Fruit fly (Drosophila melanogaster) whole organism, embryonic: ENCODE measurements around the gene ato.

Source experiments
- Awh ChIP-seq: fragments of 200-800 bp; sonication (Bioruptor generic); IDR thresholded peaks from 2 replicates; pipeline ENCODE4, ENCODE4 v1.3.6; 2022; ENCODE audit warnings: missing biosample characterization, missing genetic modification characterization
- CG10147 ChIP-seq: fragments of 200-800 bp; sonication (Bioruptor generic); optimal IDR thresholded peaks from 2 replicates; lab custom pipeline; 2019; ENCODE audit warnings: missing biosample characterization, mild to moderate bottlenecking, missing genetic modification characterization, moderate library complexity
- CG10543 ChIP-seq: fragments of 200-800 bp; sonication (Bioruptor generic); optimal IDR thresholded peaks from 3 replicates; lab custom pipeline; 2017; ENCODE audit warnings: missing biosample characterization, mild to moderate bottlenecking, missing genetic modification characterization, moderate library complexity
- CG11723 ChIP-seq: fragments of 200-800 bp; sonication (Bioruptor generic); optimal IDR thresholded peaks from 2 replicates; lab custom pipeline; 2017; ENCODE audit warnings: missing biosample characterization, mild to moderate bottlenecking, missing genetic modification characterization
- CG12236 ChIP-seq: fragments of 200-800 bp; sonication (Bioruptor generic); optimal IDR thresholded peaks from 2 replicates; lab custom pipeline; 2016; ENCODE audit warnings: missing biosample characterization, missing genetic modification characterization
- CG13424 ChIP-seq: fragments of 200-800 bp; sonication (Bioruptor generic); optimal IDR thresholded peaks from 2 replicates; lab custom pipeline; 2019; ENCODE audit warnings: missing biosample characterization, mild to moderate bottlenecking, missing genetic modification characterization, moderate library complexity
- CG14667 ChIP-seq: fragments of 200-800 bp; sonication (Bioruptor generic); IDR thresholded peaks from 2 replicates; pipeline ENCODE4 v1.3.6; 2022; ENCODE audit warnings: missing biosample characterization, missing genetic modification characterization
- CG14860 ChIP-seq: fragments of 200-800 bp; sonication (Bioruptor generic); IDR thresholded peaks from 3 replicates; pipeline ENCODE4 v1.3.6; 2022; ENCODE audit warnings: missing biosample characterization, missing genetic modification characterization; ENCODE audit not compliant: partially characterized antibody
- CG17612 ChIP-seq: fragments of 200-800 bp; sonication (Bioruptor generic); IDR thresholded peaks from 2 replicates; pipeline ENCODE4 v1.3.6; 2022; ENCODE audit warnings: missing biosample characterization, missing genetic modification characterization
- CG18619 ChIP-seq: fragments of 200-800 bp; sonication (Bioruptor generic); optimal IDR thresholded peaks from 3 replicates; lab custom pipeline; 2017; ENCODE audit warnings: missing biosample characterization, mild to moderate bottlenecking, missing genetic modification characterization
- CG2199 ChIP-seq: fragments of 200-800 bp; sonication (Bioruptor generic); IDR thresholded peaks from 3 replicates; pipeline ENCODE4 v1.3.6; 2022; ENCODE audit warnings: missing biosample characterization, missing genetic modification characterization
- CG31441 ChIP-seq: fragments of 200-800 bp; sonication (Bioruptor generic); IDR thresholded peaks from 2 replicates; pipeline ENCODE4 v1.3.6; 2022; ENCODE audit warnings: missing biosample characterization, missing genetic modification characterization
- CG4820 ChIP-seq: fragments of 200-800 bp; sonication (Bioruptor generic); optimal IDR thresholded peaks from 3 replicates; lab custom pipeline; 2016; ENCODE audit warnings: missing biosample characterization, missing genetic modification characterization
- CG6765 ChIP-seq: fragments of 200-800 bp; sonication (Bioruptor generic); optimal IDR thresholded peaks from 3 replicates; lab custom pipeline; 2017; ENCODE audit warnings: missing biosample characterization, mild to moderate bottlenecking, missing genetic modification characterization
- CG6791 ChIP-seq: fragments of 200-800 bp; sonication (Bioruptor generic); IDR thresholded peaks from 3 replicates; pipeline ENCODE4 v1.3.6; 2022; ENCODE audit warnings: missing biosample characterization, missing genetic modification characterization; ENCODE audit not compliant: partially characterized antibody
- CG6813 ChIP-seq: fragments of 200-800 bp; sonication (Bioruptor generic); optimal IDR thresholded peaks from 2 replicates; lab custom pipeline; 2017; ENCODE audit warnings: missing biosample characterization, missing genetic modification characterization, mild to moderate bottlenecking, moderate library complexity, missing genetic modification reagents
- CG7963 ChIP-seq: fragments of 200-800 bp; sonication (Bioruptor generic); IDR thresholded peaks from 3 replicates; pipeline ENCODE4 v1.3.6; 2022; ENCODE audit warnings: missing biosample characterization, missing genetic modification characterization; ENCODE audit not compliant: partially characterized antibody
- CG7987 ChIP-seq: fragments of 200-800 bp; sonication (Bioruptor generic); optimal IDR thresholded peaks from 2 replicates; lab custom pipeline; 2018; ENCODE audit warnings: missing biosample characterization, mild to moderate bottlenecking, missing genetic modification characterization, moderate library complexity
- CG9876 ChIP-seq: fragments of 200-800 bp; sonication (Bioruptor generic); optimal IDR thresholded peaks from 2 replicates; lab custom pipeline; 2016; ENCODE audit warnings: missing biosample characterization, missing genetic modification characterization
- CHES-1-like ChIP-seq: fragments of 200-800 bp; sonication (Bioruptor generic); optimal IDR thresholded peaks from 2 replicates; lab custom pipeline; 2016; ENCODE audit warnings: missing biosample characterization, missing genetic modification characterization
- D19A ChIP-seq: fragments of 200-800 bp; optimal IDR thresholded peaks from 3 replicates; lab custom pipeline; 2019; ENCODE audit warnings: missing biosample characterization, mild to moderate bottlenecking, missing genetic modification characterization, moderate library complexity
- Dek ChIP-seq: fragments of 200-800 bp; sonication (Bioruptor generic); optimal IDR thresholded peaks from 3 replicates; lab custom pipeline; 2019; ENCODE audit warnings: missing biosample characterization, mild to moderate bottlenecking, missing genetic modification characterization, moderate library complexity
- Dip2 ChIP-seq: fragments of 200-800 bp; sonication (Bioruptor generic); IDR thresholded peaks from 2 replicates; pipeline ENCODE4 v1.3.6; 2022; ENCODE audit warnings: missing biosample characterization, missing genetic modification characterization
- Dip3 ChIP-seq: fragments of 200-800 bp; sonication (Bioruptor generic); optimal IDR thresholded peaks from 3 replicates; lab custom pipeline; 2016; ENCODE audit warnings: missing biosample characterization, missing genetic modification characterization
- Gug ChIP-seq: fragments of 200-800 bp; sonication (Bioruptor generic); IDR thresholded peaks from 4 replicates; pipeline ENCODE4 v1.3.6; 2022; ENCODE audit warnings: missing biosample characterization, missing genetic modification characterization
- HHEX ChIP-seq: fragments of 200-800 bp; sonication (Bioruptor generic); optimal IDR thresholded peaks from 3 replicates; lab custom pipeline; 2017; ENCODE audit warnings: missing biosample characterization, mild to moderate bottlenecking, missing genetic modification characterization, missing genetic modification reagents
- HmgD ChIP-seq: fragments of 200-800 bp; sonication (Bioruptor generic); optimal IDR thresholded peaks from 3 replicates; lab custom pipeline; 2016; ENCODE audit warnings: missing biosample characterization, missing genetic modification characterization
- Hmr ChIP-seq: fragments of 200-800 bp; sonication (Bioruptor generic); optimal IDR thresholded peaks from 3 replicates; lab custom pipeline; 2017; ENCODE audit warnings: mild to moderate bottlenecking, missing biosample characterization, missing genetic modification reagents, missing genetic modification characterization
- Meics ChIP-seq: fragments of 200-800 bp; sonication (Bioruptor generic); optimal IDR thresholded peaks from 2 replicates; lab custom pipeline; 2017; ENCODE audit warnings: missing biosample characterization, mild to moderate bottlenecking, missing genetic modification characterization
- Oaz ChIP-seq: fragments of 200-800 bp; sonication (Bioruptor generic); IDR thresholded peaks from 2 replicates; pipeline ENCODE4 v1.3.6; 2022; ENCODE audit warnings: missing biosample characterization, missing genetic modification characterization
- Opbp ChIP-seq: fragments of 200-800 bp; sonication (Bioruptor generic); IDR thresholded peaks from 3 replicates; pipeline ENCODE4 v1.3.6; 2022; ENCODE audit warnings: missing biosample characterization, missing genetic modification characterization; ENCODE audit not compliant: partially characterized antibody
- Optix ChIP-seq: fragments of 200-800 bp; sonication (Bioruptor generic); IDR thresholded peaks from 3 replicates; pipeline ENCODE4 v1.3.6; 2022; ENCODE audit warnings: missing biosample characterization, missing genetic modification characterization
- Scr ChIP-seq: fragments of 200-800 bp; sonication (Bioruptor generic); IDR thresholded peaks from 2 replicates; pipeline ENCODE4 v1.3.6; 2022; ENCODE audit warnings: missing biosample characterization, missing genetic modification characterization; ENCODE audit not compliant: partially characterized antibody
- aop ChIP-seq: fragments of 200-800 bp; sonication (Bioruptor generic); IDR thresholded peaks from 2 replicates; pipeline ENCODE4 v1.3.6; 2022; ENCODE audit warnings: missing biosample characterization, missing genetic modification characterization
- btn ChIP-seq: fragments of 200-800 bp; sonication (Bioruptor generic); optimal IDR thresholded peaks from 2 replicates; lab custom pipeline; 2016; ENCODE audit warnings: missing biosample characterization, missing genetic modification characterization
- caup ChIP-seq: fragments of 200-800 bp; sonication (Bioruptor generic); optimal IDR thresholded peaks from 3 replicates; lab custom pipeline; 2017; ENCODE audit warnings: missing biosample characterization, mild to moderate bottlenecking, missing genetic modification characterization, moderate library complexity; ENCODE audit not compliant: severe bottlenecking
- cg ChIP-seq: fragments of 200-800 bp; sonication (Bioruptor generic); optimal IDR thresholded peaks from 3 replicates; lab custom pipeline; 2019; ENCODE audit warnings: missing biosample characterization, mild to moderate bottlenecking, missing genetic modification characterization, moderate library complexity
- dan ChIP-seq: fragments of 200-800 bp; sonication (Bioruptor generic); IDR thresholded peaks from 2 replicates; pipeline ENCODE4 v1.3.6; 2022; ENCODE audit warnings: missing biosample characterization, missing genetic modification characterization
- grn ChIP-seq: fragments of 200-800 bp; sonication (Bioruptor generic); optimal IDR thresholded peaks from 3 replicates; lab custom pipeline; 2017; ENCODE audit warnings: missing biosample characterization, missing genetic modification characterization
- kay ChIP-seq: fragments of 200-800 bp; sonication (Bioruptor generic); optimal IDR thresholded peaks from 2 replicates; lab custom pipeline; 2016; ENCODE audit warnings: missing biosample characterization, missing genetic modification characterization
- knrl ChIP-seq: fragments of 200-800 bp; sonication (Bioruptor generic); IDR thresholded peaks from 3 replicates; pipeline ENCODE4 v1.3.6; 2022; ENCODE audit warnings: missing biosample characterization, missing genetic modification characterization; ENCODE audit not compliant: partially characterized antibody
- lov ChIP-seq, 2 experiments: fragments of 200-800 bp in 1 of 2; fragments of >200 bp in 1 of 2; sonication (Bioruptor generic) in 1 of 2; IDR thresholded peaks in 1 of 2; optimal IDR thresholded peaks in 1 of 2; 2 replicates in 1 of 2; 3 replicates in 1 of 2; pipeline versions ENCODE4 v1.3.6 to Lab custom; 2017 to 2022; ENCODE audit warnings: missing biosample characterization in 1 of 2, missing genetic modification characterization in 1 of 2
- nerfin-2 ChIP-seq: fragments of 200-800 bp; sonication (Bioruptor generic); IDR thresholded peaks from 2 replicates; pipeline ENCODE4 v1.3.6; 2022; ENCODE audit warnings: missing biosample characterization, missing genetic modification characterization; ENCODE audit not compliant: partially characterized antibody
- otp ChIP-seq: fragments of 200-800 bp; sonication (Bioruptor generic); IDR thresholded peaks from 3 replicates; pipeline ENCODE4, ENCODE4 v1.3.6; 2022; ENCODE audit warnings: missing biosample characterization, missing genetic modification characterization
- slou ChIP-seq: fragments of 200-800 bp; sonication (Bioruptor generic); optimal IDR thresholded peaks from 3 replicates; lab custom pipeline; 2016; ENCODE audit warnings: missing biosample characterization, missing genetic modification characterization
- wdn ChIP-seq: fragments of 200-800 bp; sonication (Bioruptor generic); IDR thresholded peaks from 2 replicates; pipeline ENCODE4 v1.3.6; 2022; ENCODE audit warnings: missing biosample characterization, missing genetic modification characterization
- wek ChIP-seq: fragments of 200-800 bp; sonication (Bioruptor generic); optimal IDR thresholded peaks from 3 replicates; lab custom pipeline; 2018; ENCODE audit warnings: missing biosample characterization, mild to moderate bottlenecking, missing genetic modification characterization, moderate library complexity

The ato gene

DNA sequence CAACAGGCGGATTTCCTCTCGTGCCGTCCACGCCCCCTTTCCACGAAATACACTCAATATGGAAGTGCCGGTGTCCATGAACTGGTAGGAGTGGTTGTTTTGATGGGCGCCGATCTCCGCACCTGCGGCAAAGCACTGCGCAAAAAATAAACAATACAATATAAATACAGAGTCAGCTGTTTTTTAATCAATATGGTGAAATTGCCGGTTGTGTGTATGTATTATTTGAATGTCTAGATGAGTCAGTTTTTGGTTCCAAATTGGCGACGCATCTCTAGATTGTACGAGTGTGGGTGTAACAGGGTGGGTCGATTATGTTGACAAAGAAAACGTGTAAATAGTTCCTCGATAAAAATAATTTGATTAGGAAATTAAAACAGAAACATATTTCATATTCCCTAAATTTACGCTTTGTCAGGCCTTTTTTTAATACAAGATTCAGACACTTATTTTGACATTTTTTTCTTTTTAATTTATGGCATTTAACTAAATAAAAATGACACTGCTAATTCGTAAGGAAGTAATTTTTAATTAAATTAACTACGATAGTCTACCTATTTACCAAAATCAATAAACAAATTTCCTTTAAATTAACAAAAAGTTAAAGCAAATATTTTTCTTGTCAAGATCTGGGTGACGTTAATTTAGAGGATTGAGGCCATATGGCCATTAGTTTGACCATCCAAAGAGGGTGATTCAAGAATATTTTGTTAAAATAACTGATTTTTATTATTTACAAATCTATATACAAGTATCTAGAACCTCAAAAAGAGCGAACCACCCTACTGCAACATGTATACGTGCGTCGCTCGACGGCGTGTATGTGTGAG, 38.2 kb upstream of the ato start (continued):
- TF ChIP-seq btn (GFP tag; lab: Kevin White, UChicago) (peak; percentile 41), Dek (tag; lab: Kevin White, UChicago) (peak; percentile 87), CHES-1-like (GFP tag; lab: Kevin White, UChicago) (peak; percentile 34), Awh (GFP tag; lab: Robert Waterston, UW) (peak; percentile 48), Scr (GFP tag; lab: Robert Waterston, UW) (no peak), slou (GFP tag; lab: Kevin White, UChicago) (peak; percentile 69), wek (GFP tag; lab: Kevin White, UChicago) (no peak), CG4820 (peak; percentile 70), knrl (GFP tag; lab: Robert Waterston, UW) (no peak), CG12236 (peak; percentile 76), CG11723 (GFP tag; lab: Kevin White, UChicago) (peak; percentile 89), kay (GFP tag; lab: Kevin White, UChicago) (peak; percentile 81), grn (peak; percentile 6), CG6765 (GFP tag; lab: Kevin White, UChicago) (peak; percentile 92), CG17612 (GFP tag; lab: Robert Waterston, UW) (no peak), Gug (GFP tag; lab: Robert Waterston, UW) (peak; percentile 18; the same call in 2 of the 4 replicates), Dip2 (no peak), CG9876 (GFP tag; lab: Kevin White, UChicago) (peak; percentile 22), CG31441 (GFP tag; lab: Robert Waterston, UW) (peak; percentile 93), dan (no peak), wdn (no peak; the same call in 1 of the 2 replicates), HHEX (GFP tag; lab: Kevin White, UChicago) (peak; percentile 90), cg (peak; percentile 70), Hmr (GFP tag; lab: Kevin White, UChicago) (peak; percentile 92), CG7963 (GFP tag; lab: Robert Waterston, UW) (no peak), CG10147 (GFP tag; lab: Kevin White, UChicago) (peak; percentile 94), CG2199 (GFP tag; lab: Robert Waterston, UW) (no peak), CG10543 (GFP tag; lab: Kevin White, UChicago) (peak; percentile 95), CG14860 (no peak), CG13424 (peak; percentile 94), Dip3 (peak; percentile 68), D19A (tag; lab: Kevin White, UChicago) (peak; percentile 88), Oaz (peak; percentile 28; the same call in 1 of the 2 replicates), CG6813 (GFP tag; lab: Kevin White, UChicago) (peak; percentile 80), CG7987 (peak; percentile 34), caup (GFP tag; lab: Kevin White, UChicago) (peak; percentile 87), Meics (GFP tag; lab: Kevin White, UChicago) (peak; percentile 95), Optix (GFP tag; lab: Robert Waterston, UW) (0 out of 3 replicates have a peak, but pooled peaks have one; percentile 33), nerfin-2 (GFP tag; lab: Robert Waterston, UW) (no peak), lov (optimal IDR thresholded peaks at IDR 0.05; lab: Kevin White, UChicago) (no peak), lov (GFP tag; IDR thresholded peaks at IDR 0.05; lab: Robert Waterston, UW) (0 out of 3 replicates have a peak, but pooled peaks have one; percentile 33), Opbp (no peak), CG18619 (peak; percentile 95), aop (GFP tag; lab: Robert Waterston, UW) (no peak), HmgD (GFP tag; lab: Kevin White, UChicago) (no peak), otp (GFP tag; lab: Robert Waterston, UW) (peak; percentile 60; the same call in 1 of the 3 replicates), CG6791 (no peak), CG14667 (GFP tag; lab: Robert Waterston, UW) (peak; percentile 41; the same call in 1 of the 2 replicates)
